Worm (Caenorhabditis elegans): ENCODE measurements around the gene Y41D4B.11.
"Not testable (repeated sequence)": the region's sequence is repeated elsewhere in the genome, so short reads cannot be mapped to it uniquely, and the experiment has no call there.

Gene Y41D4B.11

DNA sequence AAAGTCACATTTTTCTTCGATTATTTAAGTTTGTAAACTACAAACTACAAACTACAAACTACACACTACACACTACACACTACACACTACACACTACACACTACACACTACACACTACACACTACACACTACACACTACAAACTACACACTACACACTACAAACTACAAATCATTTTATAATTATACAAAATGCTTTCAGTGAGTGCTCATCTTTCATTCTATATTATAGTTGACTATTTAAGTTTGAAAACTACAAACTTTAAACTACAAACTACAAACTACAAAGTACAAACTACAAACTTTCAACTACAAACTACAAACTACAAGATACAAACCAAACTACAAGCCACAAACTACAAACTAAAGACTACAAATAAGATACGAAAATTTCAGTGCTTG lies 18.9 kb downstream of the Y41D4B.11 start:
- TF ChIP-seq unc-62 (GFP tag; optimal IDR thresholded peaks at IDR 0.05) = no peak

DNA sequence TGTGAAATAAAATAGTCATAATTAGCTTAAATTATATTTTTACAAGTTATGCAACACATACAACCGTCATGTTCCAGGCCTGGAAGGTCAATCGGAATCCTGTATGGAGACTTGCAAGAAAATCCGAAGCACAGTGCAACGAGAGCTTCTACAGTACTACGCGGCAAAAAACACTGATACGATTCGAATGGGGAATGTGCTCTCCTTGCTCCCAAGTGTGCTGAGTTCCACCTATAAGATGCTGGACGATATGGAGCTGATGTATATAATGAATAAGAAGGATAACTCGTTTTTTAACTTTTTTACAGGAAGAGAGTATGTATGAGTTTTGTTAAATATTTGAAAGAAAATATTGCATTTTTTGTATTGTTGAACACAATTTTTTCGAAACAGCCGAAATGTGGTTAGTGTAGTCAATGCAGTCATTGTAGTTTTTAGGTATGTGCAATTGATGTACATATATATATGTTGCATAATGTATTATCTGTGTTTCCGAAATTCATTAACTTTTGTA lies 20.9 kb downstream of the Y41D4B.11 start, which contains the start of gene nhr-146:
Gene nhr-146, plus strand, starts transcription at position 464 of the 514 bp plus-strand sequence.
- TF ChIP-seq unc-62 (GFP tag; optimal IDR thresholded peaks at IDR 0.05) = no peak

DNA sequence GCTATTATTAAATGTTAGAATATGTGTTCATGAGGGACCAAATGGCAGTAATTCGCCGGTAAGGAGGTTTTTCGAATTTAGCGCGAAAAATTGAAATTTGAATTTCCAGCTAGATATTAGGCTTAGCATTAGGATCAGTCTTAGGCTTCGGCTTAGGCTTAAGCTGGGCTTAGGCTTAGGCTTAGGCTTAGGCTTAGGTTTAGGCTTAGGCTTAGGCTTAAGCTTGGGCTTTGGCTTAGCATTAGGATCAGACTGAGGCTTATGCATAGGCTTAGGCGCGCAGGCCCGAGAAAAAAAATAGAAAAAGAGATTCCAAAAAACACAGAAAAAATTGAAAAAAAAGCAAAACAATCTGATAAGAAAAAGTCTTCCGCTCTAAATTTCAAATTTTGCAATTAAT lies 22.8 kb downstream of the Y41D4B.11 start:
- TF ChIP-seq unc-62 (GFP tag; optimal IDR thresholded peaks at IDR 0.05) = no peak

DNA sequence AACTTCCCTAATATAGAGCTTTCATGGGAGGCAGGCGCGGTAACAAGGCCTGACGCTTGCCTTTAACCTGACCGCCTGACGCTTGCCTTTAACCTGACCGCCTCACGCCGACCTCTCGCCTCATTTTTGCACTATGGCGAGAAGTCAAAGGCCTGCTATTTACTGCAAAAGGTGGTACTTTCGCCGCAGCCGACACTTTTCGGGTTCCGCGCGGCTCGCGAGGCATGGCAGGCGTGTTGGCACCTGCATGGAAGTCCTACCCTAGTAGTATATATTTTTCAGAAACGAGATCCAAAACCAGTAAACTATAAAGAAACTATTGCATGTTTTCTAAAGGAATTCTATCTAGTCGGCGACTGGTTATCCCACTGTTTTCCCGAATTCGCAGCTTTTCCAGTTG lies 23.2 kb downstream of the Y41D4B.11 start:
- no peak for TF ChIP-seq unc-62 (GFP tag; optimal IDR thresholded peaks at IDR 0.05)

DNA sequence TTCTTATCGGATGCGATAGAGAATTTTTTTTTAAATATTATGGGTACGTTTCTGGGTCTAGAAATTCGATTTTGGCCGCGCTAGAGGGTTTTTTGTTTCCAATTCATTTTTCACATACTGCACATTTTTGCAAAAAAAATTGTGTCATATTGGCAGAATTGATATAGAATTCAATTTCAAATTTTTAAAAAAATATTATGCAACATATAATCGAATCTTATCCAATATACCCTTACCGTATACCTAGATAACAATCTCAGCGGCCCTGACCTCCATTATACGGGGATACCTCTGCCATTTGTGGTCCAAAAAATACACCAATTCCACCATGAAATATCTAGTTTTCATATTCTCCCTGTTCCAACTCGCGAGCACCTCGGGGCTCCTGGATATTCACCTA lies 26.1 kb downstream of the Y41D4B.11 start, which contains the start of gene cpg-24:
Gene cpg-24, plus strand, starts transcription at position 301 of the 400 bp plus-strand sequence.
- TF ChIP-seq unc-62 (GFP tag; optimal IDR thresholded peaks at IDR 0.05) = no peak

DNA sequence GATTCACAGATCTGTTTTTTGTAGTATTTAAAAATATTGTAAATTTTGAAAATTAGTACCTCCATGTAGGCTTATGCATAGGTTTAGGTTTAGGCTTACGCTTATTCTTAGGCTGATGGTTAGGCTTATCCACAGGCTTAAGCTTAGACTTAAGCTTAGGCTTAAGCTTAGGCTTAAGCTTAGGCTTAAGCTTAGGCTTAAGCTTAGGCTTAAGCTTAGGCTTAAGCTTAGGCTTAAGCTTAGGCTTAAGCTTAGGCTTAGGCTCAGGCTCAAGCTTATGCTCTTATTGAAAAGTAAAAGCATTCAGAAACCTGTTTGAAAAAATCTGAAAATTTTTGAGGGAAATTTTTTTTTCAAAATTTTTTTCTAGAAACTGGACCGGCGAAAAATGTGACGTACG lies 27.1 kb downstream of the Y41D4B.11 start:
- no peak for TF ChIP-seq unc-62 (GFP tag; optimal IDR thresholded peaks at IDR 0.05)

DNA sequence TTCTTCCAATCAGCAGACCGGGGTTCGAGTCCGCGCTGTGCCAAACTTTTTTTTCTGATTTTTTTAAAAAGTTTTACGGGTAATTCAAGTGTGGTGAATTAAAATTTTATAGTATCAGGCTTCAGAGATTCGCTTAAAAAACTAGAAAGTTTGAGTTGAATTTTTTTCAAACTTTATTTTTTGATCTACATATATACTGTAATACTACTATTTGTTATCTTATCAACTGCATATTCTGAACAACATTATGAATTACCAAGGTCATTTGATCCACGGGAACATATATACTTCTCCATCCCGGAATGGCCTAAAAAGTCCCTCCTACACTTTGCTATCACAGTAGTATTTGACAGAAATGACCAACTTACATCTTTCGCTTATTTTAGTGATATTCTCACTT lies 27.9 kb downstream of the Y41D4B.11 start, which contains the start of gene Y41D4B.6:
Gene Y41D4B.6, plus strand, starts transcription at position 301 of the 400 bp plus-strand sequence.
- no peak for TF ChIP-seq unc-62 (GFP tag; optimal IDR thresholded peaks at IDR 0.05)

DNA sequence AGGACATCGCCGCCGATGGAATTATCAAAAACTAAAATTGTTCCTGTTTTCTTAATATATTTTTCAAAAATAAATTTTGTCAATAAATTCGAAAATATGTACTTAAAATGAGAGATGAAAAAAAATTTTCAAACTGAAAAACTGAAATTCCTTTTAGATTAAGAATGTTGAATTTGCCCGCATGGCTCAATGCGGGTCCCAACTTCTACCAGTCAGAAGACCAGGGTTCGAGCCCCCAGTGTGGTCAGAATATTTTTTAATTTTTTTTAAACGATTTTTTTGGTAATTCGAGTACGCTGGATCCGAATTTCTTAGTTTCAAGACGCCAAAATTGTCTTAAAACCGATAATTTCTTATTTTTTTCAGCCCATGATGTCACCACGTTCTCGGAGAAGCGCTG lies 31.8 kb downstream of the Y41D4B.11 start:
- TF ChIP-seq unc-62 (GFP tag; optimal IDR thresholded peaks at IDR 0.05) = no peak

DNA sequence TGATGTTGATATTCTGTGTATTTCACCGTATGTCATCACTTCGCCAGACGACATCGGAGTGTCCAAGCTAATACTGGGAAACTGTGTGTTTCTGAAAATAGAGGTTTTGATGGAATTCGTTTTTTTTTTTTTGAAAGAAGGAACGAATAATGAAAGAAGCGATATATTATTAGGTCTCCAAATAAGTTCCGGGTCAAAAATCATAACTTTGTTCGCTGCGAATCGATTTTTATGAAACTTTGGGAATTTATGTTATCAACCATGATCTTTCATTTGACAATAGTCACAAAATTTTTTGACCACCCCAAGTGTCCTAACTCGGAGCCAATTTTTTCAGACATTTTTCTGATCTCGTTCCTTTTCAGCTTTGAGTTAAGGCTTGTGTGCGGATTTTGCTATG lies 39.7 kb downstream of the Y41D4B.11 start, which contains the start of gene nhr-274:
Gene nhr-274, minus strand, starts transcription at position 101 of the 400 bp plus-strand sequence.
- TF ChIP-seq unc-62 (GFP tag; optimal IDR thresholded peaks at IDR 0.05) = not testable (repeated sequence)

DNA sequence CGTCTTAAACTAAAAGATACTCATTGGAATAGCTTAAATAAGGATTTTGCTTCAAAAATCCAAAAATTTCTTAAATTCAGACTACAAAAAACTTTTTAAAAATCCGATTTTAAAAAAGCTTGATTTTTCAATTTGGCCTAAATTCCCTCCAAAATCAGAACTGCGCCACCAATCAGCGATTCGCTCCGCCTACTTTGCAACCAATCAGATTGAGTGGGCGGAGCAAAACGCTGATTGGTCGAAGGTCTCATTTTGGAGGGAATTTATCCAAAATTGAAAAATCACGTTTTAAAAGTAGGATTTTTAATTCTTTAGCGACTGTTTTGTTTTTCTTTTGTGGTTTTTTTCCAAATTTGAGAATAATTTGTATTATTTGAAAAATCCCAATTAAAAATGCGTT lies 43.8 kb downstream of the Y41D4B.11 start:
- no peak for TF ChIP-seq unc-62 (GFP tag; optimal IDR thresholded peaks at IDR 0.05)

DNA sequence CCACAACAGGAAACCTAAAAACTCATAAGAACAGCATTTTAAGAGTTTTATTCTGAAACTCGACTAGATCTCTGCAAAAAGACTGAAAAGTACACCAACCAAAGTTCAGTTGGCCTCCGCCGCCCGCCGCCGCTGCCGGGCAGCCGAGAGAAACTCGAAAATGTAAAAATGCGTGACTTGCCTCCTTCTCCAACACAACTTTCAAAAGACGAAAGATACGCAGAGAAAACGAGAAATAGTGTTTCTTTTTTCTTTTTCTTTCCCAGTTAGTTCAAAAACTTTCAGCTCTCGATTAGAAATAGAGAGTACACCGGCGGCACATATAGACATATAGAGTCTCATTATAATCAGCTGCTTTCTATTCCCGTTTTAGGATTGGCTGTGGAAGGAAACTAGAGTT lies 44.3 kb downstream of the Y41D4B.11 start:
- no peak for TF ChIP-seq unc-62 (GFP tag; optimal IDR thresholded peaks at IDR 0.05)

DNA sequence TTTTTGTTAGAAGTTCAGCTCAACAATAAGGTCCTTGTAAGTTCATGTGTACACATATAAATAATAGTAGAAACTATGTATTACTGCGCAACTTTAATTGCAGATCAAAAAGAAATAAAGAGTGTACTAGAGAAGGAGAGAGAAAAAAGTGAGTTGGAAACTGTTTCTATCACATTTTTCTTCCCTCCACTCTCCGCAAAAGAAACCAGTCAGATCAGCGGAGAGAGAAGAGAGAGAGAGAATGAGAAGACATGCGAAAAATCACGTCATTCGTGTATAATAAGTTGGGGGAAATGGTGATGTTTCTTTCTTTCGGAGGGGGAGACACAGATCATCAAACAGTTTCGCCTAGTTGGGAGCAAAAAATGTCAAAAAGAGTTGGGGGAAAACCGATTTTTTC lies 49.8 kb downstream of the Y41D4B.11 start:
- no peak for TF ChIP-seq unc-62 (GFP tag; optimal IDR thresholded peaks at IDR 0.05)

DNA sequence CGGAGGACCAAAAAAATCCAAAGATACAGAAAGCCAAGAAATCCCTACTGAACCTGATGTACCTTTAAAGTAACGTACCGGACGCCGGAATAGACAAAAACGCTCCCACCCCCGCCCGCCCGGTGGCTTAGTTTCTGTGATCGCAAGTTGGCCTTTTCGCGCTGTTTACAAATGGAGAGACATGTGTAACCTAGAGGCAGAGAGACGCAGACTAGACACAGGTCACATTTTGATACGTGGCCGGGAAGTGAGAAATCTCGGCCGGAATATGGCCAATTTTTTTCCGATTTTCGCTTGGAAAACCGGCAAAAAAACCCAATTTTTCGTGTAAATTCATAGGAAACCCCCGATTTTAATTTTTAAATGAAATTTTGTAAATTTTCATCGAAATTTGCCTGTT lies 51.6 kb downstream of the Y41D4B.11 start:
- no peak for TF ChIP-seq unc-62 (GFP tag; optimal IDR thresholded peaks at IDR 0.05)
